Worm (Caenorhabditis elegans): Measurements from ENCODE around the gene glb-30.
A peak's percentile ranks its signal among the peaks of the same experiment; 100 is the strongest.

glb-30 gene

DNA sequence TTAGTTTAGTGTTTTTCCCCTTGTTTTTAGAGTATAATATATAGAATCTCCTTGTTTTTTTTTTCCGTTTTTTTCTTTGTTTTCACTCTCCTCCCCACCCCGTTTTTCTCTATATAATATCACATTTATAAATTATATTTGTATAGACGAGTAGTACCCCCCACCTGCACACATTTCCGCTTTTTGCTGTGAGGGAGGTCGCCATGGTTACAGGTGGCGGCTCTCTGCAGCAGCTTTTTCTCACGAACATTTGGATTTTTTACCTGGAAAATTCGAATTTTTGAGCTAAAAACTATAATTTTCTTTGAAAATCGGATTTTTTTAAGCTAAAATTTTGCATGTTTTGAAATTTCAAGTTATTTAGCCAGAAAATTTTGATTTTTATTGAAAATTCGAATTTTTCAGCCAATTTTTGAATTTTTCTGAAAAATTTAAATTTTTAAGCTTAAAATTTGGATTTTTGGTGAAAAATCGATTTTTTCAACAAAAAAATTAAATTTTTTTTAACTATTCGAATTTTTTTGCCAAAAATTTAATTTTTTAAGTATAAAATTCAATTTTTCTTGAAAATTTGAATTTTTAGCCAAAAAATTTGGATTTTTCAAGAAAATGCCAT, 42.7 kb downstream of the glb-30 start:
- TF ChIP-seq pax-1 (tag; optimal IDR thresholded peaks at IDR 0.05) (no peak), nfya-1 (tag; optimal IDR thresholded peaks at IDR 0.05) (no peak), npax-4 (tag; optimal IDR thresholded peaks at IDR 0.05) (no peak), ztf-16 (tag; optimal IDR thresholded peaks at IDR 0.05) (no peak), hlh-15 (tag; optimal IDR thresholded peaks at IDR 0.05) (no peak), K09A11.1 (tag; optimal IDR thresholded peaks at IDR 0.05; ENCODE audit: insufficient read depth) (no peak), che-1 (tag; optimal IDR thresholded peaks at IDR 0.05) (no peak), odd-2 (tag; optimal IDR thresholded peaks at IDR 0.05) (no peak)

DNA sequence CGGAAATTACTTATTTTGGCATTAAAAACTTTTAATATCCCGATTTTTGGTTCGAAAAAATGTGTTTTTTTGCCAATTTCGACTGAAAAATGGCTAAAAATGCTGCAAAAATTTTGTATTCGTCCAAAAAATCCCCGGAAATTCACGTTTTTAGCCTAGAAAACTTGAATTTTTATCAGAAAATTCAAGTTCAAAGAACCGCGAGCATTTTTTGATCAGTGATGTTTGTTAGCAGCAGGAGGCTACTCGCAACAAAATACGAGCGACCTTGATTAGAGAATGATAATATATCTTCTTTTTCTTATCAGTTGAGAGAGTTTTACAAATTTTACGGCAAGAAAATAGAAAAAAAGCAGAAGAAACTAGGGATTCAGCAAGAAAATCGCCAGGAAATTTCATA, 46.1 kb downstream of the glb-30 start:
- TF ChIP-seq elt-2 (tag; optimal IDR thresholded peaks at IDR 0.05) (peak; percentile 41), tbx-2 (tag; optimal IDR thresholded peaks at IDR 0.05) (no peak)

DNA sequence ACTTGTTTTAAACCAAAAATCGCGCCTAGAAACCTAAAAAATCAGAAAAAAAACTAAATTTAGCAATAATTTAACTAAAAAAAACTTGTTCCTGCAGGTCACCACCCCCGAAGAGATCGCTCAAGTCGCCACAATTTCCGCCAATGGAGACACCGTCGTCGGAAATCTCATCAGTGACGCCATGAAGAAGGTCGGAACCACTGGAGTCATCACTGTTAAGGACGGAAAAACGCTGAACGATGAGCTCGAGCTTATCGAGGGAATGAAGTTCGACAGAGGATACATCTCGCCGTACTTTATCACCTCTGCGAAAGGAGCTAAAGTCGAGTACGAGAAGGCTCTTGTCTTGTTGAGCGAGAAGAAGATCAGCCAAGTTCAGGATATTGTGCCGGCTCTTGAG, 47.1 kb downstream of the glb-30 start:
- TF ChIP-seq hlh-6 (tag; optimal IDR thresholded peaks at IDR 0.05) (no peak), ahr-1 (tag; optimal IDR thresholded peaks at IDR 0.05) (no peak), ceh-22 (tag; optimal IDR thresholded peaks at IDR 0.05) (no peak), ceh-9 (tag; optimal IDR thresholded peaks at IDR 0.05) (no peak), syd-9 (tag; optimal IDR thresholded peaks at IDR 0.05) (no peak), hlh-30 (tag; optimal IDR thresholded peaks at IDR 0.05; ENCODE audit: insufficient read depth) (no peak), pha-2 (tag; optimal IDR thresholded peaks at IDR 0.05) (no peak), dmd-4 (tag; optimal IDR thresholded peaks at IDR 0.05; ENCODE audit: borderline replicate concordance) (no peak), lin-11 (tag; optimal IDR thresholded peaks at IDR 0.05) (no peak), sox-2 (GFP tag; IDR thresholded peaks at IDR 0.05) (no peak)

DNA sequence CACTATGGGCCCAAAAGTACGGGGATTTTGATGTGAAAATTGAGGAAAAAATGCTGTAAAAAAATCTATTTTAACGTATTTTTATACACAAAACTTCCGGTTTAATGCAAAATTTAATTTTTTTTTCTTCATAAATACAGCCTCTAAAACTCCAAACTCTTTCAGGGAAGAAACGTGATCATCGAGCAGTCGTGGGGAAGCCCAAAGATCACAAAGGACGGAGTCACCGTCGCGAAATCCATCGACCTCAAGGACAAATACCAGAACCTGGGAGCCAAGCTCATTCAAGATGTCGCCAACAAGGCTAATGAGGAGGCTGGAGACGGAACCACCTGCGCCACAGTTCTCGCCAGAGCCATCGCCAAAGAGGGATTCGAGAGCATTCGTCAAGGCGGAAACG, 48.5 kb downstream of the glb-30 start:
- TF ChIP-seq mec-3 (tag; optimal IDR thresholded peaks at IDR 0.05; ENCODE audit: borderline replicate concordance): no peak
- TF ChIP-seq fax-1 (tag; optimal IDR thresholded peaks at IDR 0.05): no peak
- TF ChIP-seq ceh-9 (tag; optimal IDR thresholded peaks at IDR 0.05): no peak
- no peak for TF ChIP-seq elt-4 (tag; optimal IDR thresholded peaks at IDR 0.05)

DNA sequence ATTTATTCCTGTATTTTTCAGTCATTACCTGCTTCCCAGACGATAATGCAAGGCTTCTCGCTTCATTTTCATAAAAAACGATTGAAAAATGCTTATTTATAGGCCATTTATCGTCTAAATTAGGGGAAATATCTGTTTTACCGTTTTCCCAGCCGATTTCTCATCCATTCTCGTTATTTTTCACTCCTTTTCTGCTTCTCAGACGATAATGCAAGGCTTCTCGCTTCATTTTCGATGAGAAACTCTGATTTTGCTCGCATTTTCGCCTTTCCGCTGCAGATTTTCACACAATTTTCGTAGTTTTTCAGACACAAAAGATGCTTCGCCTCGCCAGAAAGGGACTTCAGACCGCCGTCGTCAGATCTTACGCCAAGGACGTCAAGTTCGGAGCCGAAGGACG, 49.0 kb downstream of the glb-30 start, which contains the start of gene hsp-60:
hsp-60 (plus strand) TSS at position 301 of the 400 bp plus-strand sequence.
- no peak for TF ChIP-seq ceh-22 (tag; optimal IDR thresholded peaks at IDR 0.05)
- TF ChIP-seq ceh-9 (tag; optimal IDR thresholded peaks at IDR 0.05): no peak
- TF ChIP-seq ceh-6 (GFP tag; optimal IDR thresholded peaks at IDR 0.05): no peak
- TF ChIP-seq hlh-30 (tag; optimal IDR thresholded peaks at IDR 0.05; ENCODE audit: insufficient read depth): no peak
- no peak for TF ChIP-seq ama-1 (optimal IDR thresholded peaks at IDR 0.05)
- TF ChIP-seq syd-9 (tag; optimal IDR thresholded peaks at IDR 0.05): no peak
- TF ChIP-seq pros-1 (tag; optimal IDR thresholded peaks at IDR 0.05): no peak
- TF ChIP-seq ztf-16 (tag; optimal IDR thresholded peaks at IDR 0.05): no peak
- no peak for TF ChIP-seq tbx-7 (tag; optimal IDR thresholded peaks at IDR 0.05)
- no peak for TF ChIP-seq ttx-3 (tag; optimal IDR thresholded peaks at IDR 0.05)
- TF ChIP-seq nhr-232 (tag; optimal IDR thresholded peaks at IDR 0.05): no peak
- TF ChIP-seq ref-2 (tag; optimal IDR thresholded peaks at IDR 0.05): no peak
- TF ChIP-seq rnt-1 (tag; optimal IDR thresholded peaks at IDR 0.05): no peak
- no peak for TF ChIP-seq odd-2 (tag; optimal IDR thresholded peaks at IDR 0.05)
- TF ChIP-seq fax-1 (tag; optimal IDR thresholded peaks at IDR 0.05): no peak
- TF ChIP-seq pax-1 (tag; optimal IDR thresholded peaks at IDR 0.05): no peak
- TF ChIP-seq hlh-6 (tag; optimal IDR thresholded peaks at IDR 0.05): no peak
- TF ChIP-seq nfya-1 (tag; optimal IDR thresholded peaks at IDR 0.05): no peak
- TF ChIP-seq pag-3 (tag; optimal IDR thresholded peaks at IDR 0.05; ENCODE audit: borderline replicate concordance): no peak

DNA sequence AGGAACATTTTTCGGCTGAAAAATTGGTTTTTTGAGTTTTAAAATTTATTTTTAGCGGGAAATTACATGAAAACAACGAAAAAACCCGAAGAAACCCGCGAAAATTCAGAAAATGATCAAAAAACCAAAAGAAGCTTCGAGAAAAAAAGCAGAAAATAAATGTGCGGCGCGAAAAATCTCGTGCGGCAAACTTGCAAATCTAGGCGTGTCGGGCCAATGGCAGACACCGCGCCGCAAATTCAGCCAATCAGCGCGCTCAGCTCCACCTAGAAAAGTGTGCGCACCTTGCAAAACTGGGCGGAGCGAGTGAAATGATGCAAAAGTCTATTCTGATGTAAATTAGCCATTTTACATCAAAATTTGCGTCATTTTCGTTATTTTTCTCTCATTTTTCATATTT, 49.5 kb downstream of the glb-30 start, which contains the start of gene Y22D7AL.10:
Y22D7AL.10 (minus strand) TSS at position 15 of the 400 bp plus-strand sequence.
- TF ChIP-seq che-1 (tag; optimal IDR thresholded peaks at IDR 0.05): peak; percentile 72
- peak; percentile 97 for TF ChIP-seq ref-2 (tag; optimal IDR thresholded peaks at IDR 0.05)
- TF ChIP-seq ceh-18 (tag; optimal IDR thresholded peaks at IDR 0.05): peak; percentile 97
- peak; percentile 51 for TF ChIP-seq ceh-48 (tag; optimal IDR thresholded peaks at IDR 0.05)
- peak; percentile 16 for TF ChIP-seq ceh-24 (tag; optimal IDR thresholded peaks at IDR 0.05)
- no peak for TF ChIP-seq pha-4 (tag; optimal IDR thresholded peaks at IDR 0.05)
- TF ChIP-seq lim-6 (tag; optimal IDR thresholded peaks at IDR 0.05): peak; percentile 57
- peak; percentile 85 for TF ChIP-seq syd-9 (tag; optimal IDR thresholded peaks at IDR 0.05)
- TF ChIP-seq pros-1 (tag; optimal IDR thresholded peaks at IDR 0.05): peak; percentile 18
- peak; percentile 21 for TF ChIP-seq ceh-22 (tag; optimal IDR thresholded peaks at IDR 0.05)
- peak; percentile 79 for TF ChIP-seq hlh-8 (tag; optimal IDR thresholded peaks at IDR 0.05)
- peak; percentile 64 for TF ChIP-seq sox-2 (GFP tag; IDR thresholded peaks at IDR 0.05)
- TF ChIP-seq elt-2 (tag; optimal IDR thresholded peaks at IDR 0.05): peak; percentile 93
- peak; percentile 100 for TF ChIP-seq nfya-1 (tag; optimal IDR thresholded peaks at IDR 0.05)
- TF ChIP-seq ceh-34 (tag; optimal IDR thresholded peaks at IDR 0.05): peak; percentile 95
- TF ChIP-seq hlh-13 (GFP tag; optimal IDR thresholded peaks at IDR 0.05): peak; percentile 28
- TF ChIP-seq lin-11 (tag; optimal IDR thresholded peaks at IDR 0.05): peak; percentile 67
- TF ChIP-seq sox-4 (tag; optimal IDR thresholded peaks at IDR 0.05): peak; percentile 54
